Worm (Caenorhabditis elegans): ENCODE results near the gene exos-8.

Gene exos-8

DNA sequence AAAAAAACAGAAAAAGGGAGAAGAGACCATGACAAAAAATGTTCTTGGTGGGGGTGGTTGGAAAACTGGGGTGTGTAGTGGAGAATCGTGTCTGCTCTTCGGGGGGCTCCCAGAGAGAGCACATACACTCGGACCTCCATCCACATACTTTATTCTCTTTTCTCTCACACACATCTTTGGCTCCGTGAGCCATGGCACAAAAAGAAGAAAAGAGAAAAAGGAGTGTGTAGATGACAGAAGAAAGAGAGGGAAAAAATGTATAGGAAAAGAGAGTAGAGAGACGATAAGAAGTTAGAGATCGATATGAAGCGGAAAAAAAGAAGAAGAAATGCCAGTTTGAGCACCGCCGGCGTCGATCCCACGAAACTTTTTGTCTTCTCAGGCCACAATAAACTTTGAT, 32.5 kb upstream of the exos-8 start (continued):
- TF ChIP-seq ceh-88 (GFP tag; IDR thresholded peaks at IDR 0.05) (no peak), nhr-20 (tag; optimal IDR thresholded peaks at IDR 0.05) (peak; percentile 8), fkh-8 (tag; optimal IDR thresholded peaks at IDR 0.05) (no peak), lin-14 (GFP tag; optimal IDR thresholded peaks at IDR 0.05) (peak; percentile 90), efl-1 (optimal IDR thresholded peaks at IDR 0.05) (peak; percentile 14 to 28), efl-1 (GFP tag; optimal IDR thresholded peaks at IDR 0.05 in 1 of 2) (peak in 1 of 2 experiments; percentile 18), ztf-4 (tag; optimal IDR thresholded peaks at IDR 0.05) (no peak), fkh-4 (tag; optimal IDR thresholded peaks at IDR 0.05; ENCODE audit: borderline replicate concordance) (no peak), tbx-2 (tag; optimal IDR thresholded peaks at IDR 0.05) (peak; percentile 13), unc-62 (GFP tag; optimal IDR thresholded peaks at IDR 0.05) (no peak), elt-2 (tag; optimal IDR thresholded peaks at IDR 0.05) (no peak), ceh-8 (GFP tag; optimal IDR thresholded peaks at IDR 0.05) (no peak), pag-3 (tag; optimal IDR thresholded peaks at IDR 0.05; ENCODE audit: borderline replicate concordance, insufficient read depth) (no peak), fos-1 (tag; optimal IDR thresholded peaks at IDR 0.05) (no peak), mdl-1 (tag; optimal IDR thresholded peaks at IDR 0.05) (no peak), grh-1 (GFP tag; IDR thresholded peaks at IDR 0.05) (no peak), pqm-1 (tag; optimal IDR thresholded peaks at IDR 0.05) (no peak), nhr-28 (tag; optimal IDR thresholded peaks at IDR 0.05) (no peak), sptf-1 (tag; optimal IDR thresholded peaks at IDR 0.05) (no peak), alr-1 (tag; optimal IDR thresholded peaks at IDR 0.05; ENCODE audit: borderline replicate concordance) (no peak), hlh-17 (GFP tag; optimal IDR thresholded peaks at IDR 0.05; ENCODE audit: borderline replicate concordance) (no peak), Y116A8C.19 (tag; optimal IDR thresholded peaks at IDR 0.05; ENCODE audit: borderline replicate concordance) (no peak), egl-27 (tag; optimal IDR thresholded peaks at IDR 0.05) (no peak), lir-3 (tag; optimal IDR thresholded peaks at IDR 0.05; ENCODE audit: poor library complexity) (no peak), nhr-76 (tag; optimal IDR thresholded peaks at IDR 0.05) (no peak), rnt-1 (tag; optimal IDR thresholded peaks at IDR 0.05) (peak; percentile 49), unc-30 (tag; optimal IDR thresholded peaks at IDR 0.05) (no peak), blmp-1 (tag; optimal IDR thresholded peaks at IDR 0.05) (no peak), hlh-4 (tag; optimal IDR thresholded peaks at IDR 0.05) (no peak), unc-86 (tag; optimal IDR thresholded peaks at IDR 0.05) (no peak)

DNA sequence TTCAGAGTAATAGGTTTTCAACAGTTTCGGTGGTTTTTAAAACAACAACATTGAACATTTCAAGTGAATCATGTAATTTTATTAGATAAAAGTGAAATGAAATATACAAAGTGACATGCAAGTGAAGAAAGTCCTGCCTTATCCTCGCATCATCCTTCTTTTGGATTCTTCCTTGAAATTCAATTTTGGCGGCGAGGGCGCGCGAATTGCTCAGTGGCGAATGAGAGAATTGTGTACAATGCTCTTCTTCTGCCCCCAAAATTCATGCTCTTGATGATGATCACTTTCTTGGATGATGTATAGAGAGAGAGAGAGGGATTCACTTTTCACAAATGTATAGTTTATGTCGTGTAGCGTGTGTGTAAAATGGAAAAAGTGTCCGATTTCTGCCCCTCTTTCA, 31.8 kb upstream of the exos-8 start:
- TF ChIP-seq lin-14 (GFP tag; optimal IDR thresholded peaks at IDR 0.05) (peak; percentile 49), xbp-1 (tag; optimal IDR thresholded peaks at IDR 0.05) (no peak), sox-4 (tag; optimal IDR thresholded peaks at IDR 0.05) (no peak), swsn-7 (tag; optimal IDR thresholded peaks at IDR 0.05) (no peak), ces-1 (GFP tag; optimal IDR thresholded peaks at IDR 0.05) (no peak), lin-35 (GFP tag; optimal IDR thresholded peaks at IDR 0.05) (no peak), blmp-1 (tag; optimal IDR thresholded peaks at IDR 0.05) (peak; percentile 29), nhr-76 (tag; optimal IDR thresholded peaks at IDR 0.05) (no peak), unc-86 (tag; optimal IDR thresholded peaks at IDR 0.05) (no peak), efl-1 (optimal IDR thresholded peaks at IDR 0.05) (no peak), efl-1 (GFP tag; optimal IDR thresholded peaks at IDR 0.05 in 1 of 2) (no peak), fkh-10 (GFP tag; optimal IDR thresholded peaks at IDR 0.05) (peak; percentile 67), mab-9 (GFP tag; IDR thresholded peaks at IDR 0.05) (no peak)

DNA sequence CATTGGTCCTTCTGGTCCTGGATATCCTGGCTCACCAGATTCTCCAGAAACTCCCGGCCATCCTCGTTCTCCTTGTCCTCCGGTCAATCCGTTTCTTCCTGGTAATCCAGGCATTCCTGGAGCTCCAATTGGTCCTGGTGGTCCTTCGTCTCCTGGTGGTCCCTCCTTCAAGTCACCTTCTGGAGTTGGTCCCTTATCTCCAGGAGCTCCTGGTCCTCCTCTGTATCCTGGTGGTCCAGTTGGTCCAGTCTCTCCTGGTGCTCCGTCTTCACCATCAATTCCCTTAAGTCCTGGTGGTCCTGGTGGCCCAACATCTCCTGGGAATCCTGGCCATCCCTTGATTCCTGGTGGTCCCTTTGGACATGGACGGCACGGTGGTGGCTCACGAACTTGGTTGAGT, 30.9 kb upstream of the exos-8 start:
- TF ChIP-seq lin-15B (tag; optimal IDR thresholded peaks at IDR 0.05) (no peak), ama-1 (optimal IDR thresholded peaks at IDR 0.05) (no peak), efl-1 (optimal IDR thresholded peaks at IDR 0.05) (no peak), efl-1 (GFP tag; optimal IDR thresholded peaks at IDR 0.05 in 1 of 2) (peak in 1 of 2 experiments; percentile 14)

Measured in whole organism, L1 larva.